Worm (Caenorhabditis elegans): ENCODE results near the gene F23H11.5.

The F23H11.5 gene

ce11 chrIII:869869-870268, 40.5 kb downstream of the F23H11.5 start, which contains the start of gene T24C4.2:
TSS of gene T24C4.2 (minus strand) at chrIII:869969.
- no peak for TF ChIP-seq nhr-43 (tag; optimal IDR thresholded peaks at IDR 0.05; ENCODE audit: poor library complexity, severe bottlenecking)
- no peak for TF ChIP-seq nhr-23 (tag; optimal IDR thresholded peaks at IDR 0.05)
- no peak for TF ChIP-seq ceh-28 (tag; optimal IDR thresholded peaks at IDR 0.05)
- TF ChIP-seq ztf-11 (tag; optimal IDR thresholded peaks at IDR 0.05), result no peak
- TF ChIP-seq elt-1 (tag; optimal IDR thresholded peaks at IDR 0.05), result no peak
- no peak for TF ChIP-seq skn-1 (tag; optimal IDR thresholded peaks at IDR 0.05)
- TF ChIP-seq fkh-2 (tag; optimal IDR thresholded peaks at IDR 0.05), result no peak
- TF ChIP-seq tbx-2 (tag; optimal IDR thresholded peaks at IDR 0.05), result no peak
- TF ChIP-seq fkh-10 (GFP tag; optimal IDR thresholded peaks at IDR 0.05), result no peak
- TF ChIP-seq nhr-237 (tag; optimal IDR thresholded peaks at IDR 0.05), result no peak
- TF ChIP-seq nhr-76 (tag; optimal IDR thresholded peaks at IDR 0.05), result no peak
- TF ChIP-seq ceh-82 (tag; optimal IDR thresholded peaks at IDR 0.05), result no peak
- no peak for TF ChIP-seq lin-39 (tag; optimal IDR thresholded peaks at IDR 0.05)
- no peak for TF ChIP-seq eor-1 (tag; optimal IDR thresholded peaks at IDR 0.05)
- no peak for TF ChIP-seq fos-1 (tag; optimal IDR thresholded peaks at IDR 0.05)
- no peak for TF ChIP-seq ztf-4 (tag; optimal IDR thresholded peaks at IDR 0.05)
- TF ChIP-seq lin-15B (tag; optimal IDR thresholded peaks at IDR 0.05), result no peak
- no peak for TF ChIP-seq ceh-9 (tag; optimal IDR thresholded peaks at IDR 0.05)
- no peak for TF ChIP-seq daf-12 (tag; optimal IDR thresholded peaks at IDR 0.05)
- no peak for TF ChIP-seq elt-2 (tag; optimal IDR thresholded peaks at IDR 0.05)

ce11 chrIII:868866-869265, 41.5 kb downstream of the F23H11.5 start:
- TF ChIP-seq egl-5 (tag; optimal IDR thresholded peaks at IDR 0.05) (no peak), nhr-43 (tag; optimal IDR thresholded peaks at IDR 0.05; ENCODE audit: poor library complexity, severe bottlenecking) (no peak), fkh-2 (tag; optimal IDR thresholded peaks at IDR 0.05) (no peak), lin-39 (tag; optimal IDR thresholded peaks at IDR 0.05) (no peak), nhr-28 (tag; optimal IDR thresholded peaks at IDR 0.05) (no peak), lin-15B (tag; optimal IDR thresholded peaks at IDR 0.05) (no peak), ceh-9 (tag; optimal IDR thresholded peaks at IDR 0.05) (no peak), ceh-16 (tag; optimal IDR thresholded peaks at IDR 0.05) (no peak), nhr-12 (tag; optimal IDR thresholded peaks at IDR 0.05) (no peak), elt-2 (tag; optimal IDR thresholded peaks at IDR 0.05) (no peak), elt-3 (tag; optimal IDR thresholded peaks at IDR 0.05) (no peak), nhr-25 (tag; optimal IDR thresholded peaks at IDR 0.05) (no peak)

ce11 chrIII:861819-862356, 48.5 kb downstream of the F23H11.5 start, which contains the start of gene arx-4:
TSS of gene arx-4 (plus strand) at chrIII:862306.
- TF ChIP-seq ceh-82 (tag; optimal IDR thresholded peaks at IDR 0.05) (no peak), mdl-1 (tag; optimal IDR thresholded peaks at IDR 0.05) (no peak), ceh-28 (tag; optimal IDR thresholded peaks at IDR 0.05) (no peak), nhr-23 (tag; optimal IDR thresholded peaks at IDR 0.05) (no peak), hmg-11 (tag; optimal IDR thresholded peaks at IDR 0.05) (peak; percentile 10), pha-4 (tag; optimal IDR thresholded peaks at IDR 0.05) (peak; percentile 88), nhr-67 (tag; optimal IDR thresholded peaks at IDR 0.05) (no peak), ztf-4 (tag; optimal IDR thresholded peaks at IDR 0.05) (no peak)

Measured in whole organism, L3 larva.